Worm (Caenorhabditis elegans) whole organism, late embryonic: ENCODE results near the gene psmd-9.

ENCODE experiments used
- C08G9.2 ChIP-seq: sonication (generic microtip); optimal IDR thresholded peaks from 2 replicates; lab custom pipeline; 2016; ENCODE audit warnings: mild to moderate bottlenecking, missing genetic modification characterization, moderate library complexity, missing compliant biosample characterization
- ama-1 ChIP-seq: fragments of 150-350 bp; optimal IDR thresholded peaks from 2 replicates; lab custom pipeline; 2014
- ceh-24 ChIP-seq: sonication (generic microtip); optimal IDR thresholded peaks from 2 replicates; lab custom pipeline; 2016; ENCODE audit warnings: mild to moderate bottlenecking, missing genetic modification characterization, missing compliant biosample characterization
- lin-11 ChIP-seq: fragments of 200-800 bp; sonication (Bioruptor generic); optimal IDR thresholded peaks from 2 replicates; lab custom pipeline; 2018; ENCODE audit warnings: mild to moderate bottlenecking, missing genetic modification characterization, missing compliant biosample characterization
- npax-4 ChIP-seq: sonication (generic microtip); optimal IDR thresholded peaks from 2 replicates; lab custom pipeline; 2016; ENCODE audit warnings: missing genetic modification characterization, missing compliant biosample characterization
- pha-4 ChIP-seq: fragments of 150-350 bp; optimal IDR thresholded peaks from 2 replicates; lab custom pipeline; 2018; ENCODE audit warnings: missing biosample characterization, missing genetic modification reagents, missing genetic modification characterization
- unc-3 ChIP-seq, 2 experiments: fragments of 200-800 bp in 1 of 2; sonication (Bioruptor generic) in 1 of 2; sonication (generic microtip) in 1 of 2; conservative IDR thresholded peaks in 1 of 2; optimal IDR thresholded peaks in 1 of 2; 2 replicates each; pipeline versions ENCODE4 v1.3.6 to Lab custom; 2016 to 2022; ENCODE audit warnings: missing compliant biosample characterization in 2 of 2, missing genetic modification characterization in 2 of 2, missing genetic modification reagents in 1 of 2
- unc-55 ChIP-seq: sonication (generic microtip); optimal IDR thresholded peaks from 2 replicates; lab custom pipeline; 2017; ENCODE audit warnings: missing biosample characterization, missing genetic modification reagents, missing genetic modification characterization

ce11 chrII:6888661-6889579, 13.0 kb upstream of the psmd-9 start:
- TF ChIP-seq lin-11: no peak
- no peak for TF ChIP-seq unc-55 (GFP tag; lab: Kevin White, UChicago)
- TF ChIP-seq npax-4: no peak
- no peak for TF ChIP-seq pha-4 (tag; lab: Kevin White, UChicago)
- TF ChIP-seq unc-3 (GFP tag; conservative IDR thresholded peaks at IDR 0.05; lab: Robert Waterston, UW): no peak
- TF ChIP-seq unc-3 (tag; optimal IDR thresholded peaks at IDR 0.05; lab: Kevin White, UChicago): no peak
- no peak for TF ChIP-seq ama-1
- no peak for TF ChIP-seq C08G9.2 (tag; lab: Kevin White, UChicago)
- TF ChIP-seq ceh-24: no peak
